Worm (Caenorhabditis elegans) whole organism, mixed stage, embryonic: ENCODE measurements around the gene W05E10.5.

Experiments used
- blmp-1 ChIP-seq: fragments of 150-350 bp; optimal IDR thresholded peaks from 2 replicates; lab custom pipeline; 2014; ENCODE audit warnings: missing biosample characterization, missing genetic modification characterization
- elt-1 ChIP-seq: sonication (generic microtip); optimal IDR thresholded peaks from 2 replicates; lab custom pipeline; 2017; ENCODE audit warnings: missing genetic modification characterization, mild to moderate bottlenecking, missing compliant biosample characterization, antibody characterized with exemption, moderate library complexity, borderline replicate concordance; ENCODE audit not compliant: insufficient read depth
- flh-1 ChIP-seq: fragments of 200-800 bp; sonication (Bioruptor generic); optimal IDR thresholded peaks from 2 replicates; lab custom pipeline; 2018; ENCODE audit warnings: mild to moderate bottlenecking, missing genetic modification characterization, moderate library complexity, missing compliant biosample characterization
- lin-32 ChIP-seq: fragments of 200-800 bp; sonication (Bioruptor generic); optimal IDR thresholded peaks from 2 replicates; lab custom pipeline; 2018; ENCODE audit warnings: mild to moderate bottlenecking, missing genetic modification characterization, missing compliant biosample characterization
- mep-1 ChIP-seq: fragments of 150-350 bp; optimal IDR thresholded peaks from 2 replicates; lab custom pipeline; 2017; ENCODE audit warnings: missing biosample characterization, missing genetic modification reagents, missing genetic modification characterization, inconsistent platforms
- nhr-76 ChIP-seq: sonication (generic microtip); optimal IDR thresholded peaks from 2 replicates; lab custom pipeline; 2017; ENCODE audit warnings: missing biosample characterization, missing genetic modification characterization
- tbx-8 ChIP-seq: fragments of 200-800 bp; sonication (Bioruptor generic); optimal IDR thresholded peaks from 2 replicates; lab custom pipeline; 2018; ENCODE audit warnings: mild to moderate bottlenecking, missing genetic modification characterization, moderate library complexity, missing compliant biosample characterization
- unc-39 ChIP-seq: fragments of 150-350 bp; optimal IDR thresholded peaks from 2 replicates; lab custom pipeline; 2014; ENCODE audit warnings: missing biosample characterization, missing genetic modification characterization

DNA sequence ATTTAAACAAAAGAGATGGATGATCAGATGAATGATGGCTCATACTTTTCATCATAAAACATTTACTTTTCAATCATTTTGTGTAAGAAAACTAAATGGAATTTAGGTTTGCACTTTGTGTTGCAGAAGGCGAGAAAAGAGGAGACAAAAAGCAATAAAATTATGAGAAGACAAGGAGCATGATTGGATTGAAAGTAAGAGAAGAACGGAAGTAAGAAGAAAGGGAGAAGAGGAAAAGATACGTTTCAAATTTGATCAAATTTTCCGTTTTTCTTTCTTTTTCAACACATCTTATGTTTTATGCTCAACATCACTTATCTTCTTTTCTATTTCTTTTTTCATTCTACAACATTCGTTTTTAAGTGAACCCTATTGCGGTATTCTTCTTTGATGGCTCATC, 9.2 kb upstream of the W05E10.5 start:
- TF ChIP-seq elt-1 = no peak
- TF ChIP-seq lin-32 = no peak
- TF ChIP-seq mep-1 (tag; lab: Kevin White, UChicago) = no peak
- TF ChIP-seq nhr-76 (tag; lab: Kevin White, UChicago) = no peak
- no peak for TF ChIP-seq tbx-8 (GFP tag; lab: Kevin White, UChicago)
- TF ChIP-seq blmp-1 (tag; lab: Kevin White, UChicago) = no peak
- TF ChIP-seq unc-39 = no peak
- TF ChIP-seq flh-1 (GFP tag; lab: Kevin White, UChicago) = no peak
